Fruit fly (Drosophila melanogaster) whole organism, adult: ENCODE results near the gene Ptp61F.

Experiments
- CG11617 ChIP-seq: fragments of 200-800 bp; sonication (Bioruptor generic); optimal IDR thresholded peaks from 2 replicates; lab custom pipeline; 2017; ENCODE audit warnings: mild to moderate bottlenecking, missing biosample characterization, missing genetic modification reagents, missing genetic modification characterization
- CG5204 ChIP-seq: fragments of 200-800 bp; sonication (Bioruptor generic); optimal IDR thresholded peaks from 2 replicates; lab custom pipeline; 2016; ENCODE audit warnings: missing biosample characterization, missing genetic modification characterization
- Hr96 ChIP-seq: fragments of 200-800 bp; sonication (Bioruptor generic); optimal IDR thresholded peaks from 2 replicates; lab custom pipeline; 2016; ENCODE audit warnings: missing biosample characterization, missing genetic modification characterization
- bab1 ChIP-seq: fragments of 200-800 bp; sonication (Bioruptor generic); optimal IDR thresholded peaks from 3 replicates; lab custom pipeline; 2019; ENCODE audit warnings: missing biosample characterization, mild to moderate bottlenecking, missing genetic modification characterization, moderate library complexity
- cnc ChIP-seq, 2 experiments: fragments of >200 bp; optimal IDR thresholded peaks; 2 replicates each; lab custom pipeline; 2017
- kay ChIP-seq: fragments of 200-800 bp; sonication (Bioruptor generic); peaks from one replicate; lab custom pipeline; 2016; ENCODE audit warnings: missing biosample characterization, missing genetic modification characterization, borderline replicate concordance
- ovo ChIP-seq: fragments of 200-800 bp; sonication (Bioruptor generic); optimal IDR thresholded peaks from 2 replicates; lab custom pipeline; 2016; ENCODE audit warnings: missing biosample characterization, missing genetic modification characterization
- pad ChIP-seq: fragments of 200-800 bp; sonication (Bioruptor generic); optimal IDR thresholded peaks from 3 replicates; lab custom pipeline; 2017; ENCODE audit warnings: missing biosample characterization, missing genetic modification characterization, mild to moderate bottlenecking, moderate library complexity, missing genetic modification reagents
- toe ChIP-seq: fragments of 200-800 bp; sonication (Bioruptor generic); optimal IDR thresholded peaks from 2 replicates; lab custom pipeline; 2016; ENCODE audit warnings: missing biosample characterization, missing genetic modification characterization

DNA sequence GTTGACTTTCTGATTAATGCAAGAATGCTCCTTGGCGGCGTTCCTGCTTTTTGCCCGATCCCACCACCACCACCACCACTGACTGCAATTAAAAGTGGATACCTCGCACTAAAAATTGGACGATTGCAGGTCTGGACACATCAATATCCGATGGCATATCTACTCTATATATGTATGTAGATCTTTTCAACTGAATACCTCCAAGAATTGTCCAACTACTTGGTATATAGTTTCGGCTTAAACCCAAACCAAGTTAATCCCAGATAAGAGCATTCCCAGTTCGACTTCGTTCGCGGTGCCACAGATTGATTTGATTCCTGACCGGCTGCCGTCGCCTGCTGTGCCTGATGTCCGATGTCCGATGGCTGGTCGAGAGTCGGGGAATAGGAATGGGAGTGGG, 9.7 kb upstream of the Ptp61F start:
- TF ChIP-seq pad (GFP tag; lab: Kevin White, UChicago) (no peak), toe (GFP tag; lab: Kevin White, UChicago) (no peak), bab1 (no peak), CG5204 (GFP tag; lab: Kevin White, UChicago) (no peak), cnc (optimal IDR thresholded peaks at IDR 0.05; lab: Kevin White, UChicago) (no peak), CG11617 (GFP tag; lab: Kevin White, UChicago) (no peak), ovo (GFP tag; lab: Kevin White, UChicago) (no peak), kay (GFP tag; lab: Kevin White, UChicago) (no peak), Hr96 (GFP tag; lab: Kevin White, UChicago) (no peak)
